Fruit fly (Drosophila melanogaster) whole organism: ENCODE measurements around the gene CG32971.

ENCODE experiments used
- CG8478 ChIP-seq: fragments of >200 bp; optimal IDR thresholded peaks from 2 replicates; lab custom pipeline; 2018; ENCODE audit warnings: inconsistent platforms
- Dll ChIP-seq: fragments of >200 bp; optimal IDR thresholded peaks from 2 replicates; lab custom pipeline; 2017
- EcR ChIP-seq, 2 experiments: fragments of >200 bp; optimal IDR thresholded peaks; 2 replicates each; lab custom pipeline; 2017; ENCODE audit warnings: missing biosample characterization in 2 of 2, missing genetic modification characterization in 2 of 2, missing genetic modification reagents in 2 of 2
- psq ChIP-seq: fragments of >200 bp; optimal IDR thresholded peaks from 2 replicates; lab custom pipeline; 2017
- usp ChIP-seq: fragments of >200 bp; optimal IDR thresholded peaks from 2 replicates; lab custom pipeline; 2017; ENCODE audit warnings: missing biosample characterization, missing genetic modification characterization, mixed read lengths

DNA sequence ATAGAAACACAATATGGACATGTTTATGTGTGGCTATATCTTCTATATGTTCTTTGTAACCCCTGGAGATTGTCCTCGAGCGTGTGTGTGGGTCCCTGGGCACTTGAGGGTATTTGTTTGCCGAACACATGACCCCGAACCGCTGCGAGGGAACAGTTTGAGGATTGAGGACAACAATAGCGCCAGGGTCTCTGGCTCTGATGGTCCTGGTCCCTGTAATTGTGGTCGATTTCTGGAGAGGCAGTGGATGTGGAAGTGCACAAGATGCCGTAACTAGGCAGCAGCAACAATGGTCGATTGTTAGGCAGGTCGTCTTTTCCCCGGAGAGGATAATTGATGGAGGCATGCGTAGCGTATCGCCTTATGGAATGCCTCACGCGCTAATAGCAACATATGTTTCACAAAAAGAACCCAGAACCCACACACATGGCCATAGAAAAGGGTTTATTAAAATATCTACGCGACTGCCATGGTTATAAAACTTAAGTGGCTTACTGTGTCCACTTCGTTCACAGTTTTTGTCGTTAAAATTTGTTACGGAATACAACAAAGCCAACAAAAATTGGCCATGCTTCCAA is 9.5 kb upstream of the CG32971 start:
- no peak for TF ChIP-seq CG8478 (lab: Kevin White, UChicago)
- TF ChIP-seq psq (lab: Kevin White, UChicago): no peak
- TF ChIP-seq usp (GFP tag; lab: Kevin White, UChicago): no peak
- TF ChIP-seq Dll (lab: Kevin White, UChicago): no peak
- TF ChIP-seq EcR (GFP tag; optimal IDR thresholded peaks at IDR 0.05; lab: Kevin White, UChicago): no peak
